Worm (Caenorhabditis elegans) whole organism, early embryonic: ENCODE measurements around the gene num-1.

Source experiments
- B0310.2 ChIP-seq: sonication (generic microtip); optimal IDR thresholded peaks from 2 replicates; lab custom pipeline; 2016; ENCODE audit warnings: mild to moderate bottlenecking, missing genetic modification characterization, missing compliant biosample characterization
- F13C5.2 ChIP-seq: sonication (generic microtip); optimal IDR thresholded peaks from 2 replicates; lab custom pipeline; 2017; ENCODE audit warnings: mild to moderate bottlenecking, missing genetic modification characterization, inconsistent platforms, missing compliant biosample characterization
- aly-1 ChIP-seq: sonication (generic microtip); optimal IDR thresholded peaks from 2 replicates; lab custom pipeline; 2016; ENCODE audit warnings: missing genetic modification characterization, missing compliant biosample characterization
- ama-1 ChIP-seq: fragments of 150-350 bp; optimal IDR thresholded peaks from 2 replicates; lab custom pipeline; 2014
- ceh-13 ChIP-seq: fragments of 200-800 bp; sonication (Bioruptor generic); optimal IDR thresholded peaks from 2 replicates; lab custom pipeline; 2018; ENCODE audit warnings: mild to moderate bottlenecking, missing genetic modification characterization, missing compliant biosample characterization
- ets-7 ChIP-seq: sonication (generic microtip); optimal IDR thresholded peaks from 2 replicates; lab custom pipeline; 2016; ENCODE audit warnings: missing genotype, missing genetic modification characterization, missing compliant biosample characterization
- flt-1 ChIP-seq: fragments of 200-800 bp; sonication (Bioruptor generic); IDR thresholded peaks from 2 replicates; pipeline ENCODE4 v1.3.6; 2022; ENCODE audit warnings: missing genetic modification characterization, missing compliant biosample characterization
- hmbx-1 ChIP-seq: sonication (generic microtip); optimal IDR thresholded peaks from 2 replicates; lab custom pipeline; 2016; ENCODE audit warnings: mild to moderate bottlenecking, missing genetic modification characterization, missing compliant biosample characterization
- hmg-4 ChIP-seq: fragments of 200-800 bp; sonication (Bioruptor generic); optimal IDR thresholded peaks from 2 replicates; lab custom pipeline; 2018; ENCODE audit warnings: mild to moderate bottlenecking, missing genetic modification characterization, missing compliant biosample characterization
- pes-1 ChIP-seq: fragments of 200-800 bp; sonication (Bioruptor generic); IDR thresholded peaks from 2 replicates; pipeline ENCODE4 v1.3.6; 2022; ENCODE audit warnings: missing genetic modification reagents, missing genetic modification characterization, missing compliant biosample characterization
- scrt-1 ChIP-seq: fragments of 200-800 bp; sonication (Bioruptor generic); IDR thresholded peaks from 2 replicates; pipeline ENCODE4 v1.3.6; 2022; ENCODE audit warnings: missing genetic modification characterization, missing compliant biosample characterization
- tra-4 ChIP-seq: sonication (generic microtip); optimal IDR thresholded peaks from 2 replicates; lab custom pipeline; 2017; ENCODE audit warnings: missing genetic modification characterization, missing compliant biosample characterization

- TF ChIP-seq hmg-4, result no peak
- no peak for TF ChIP-seq F13C5.2 (tag; lab: Kevin White, UChicago)
- no peak for TF ChIP-seq ama-1 (lab: Kevin White, UChicago)
- no peak for TF ChIP-seq pes-1 (GFP tag; lab: Robert Waterston, UW)
- no peak for TF ChIP-seq tra-4 (tag; lab: Kevin White, UChicago)
- no peak for TF ChIP-seq scrt-1 (GFP tag; lab: Robert Waterston, UW)
- no peak for TF ChIP-seq flt-1 (GFP tag; lab: Robert Waterston, UW)
- TF ChIP-seq hmbx-1, result no peak
- no peak for TF ChIP-seq ceh-13 (GFP tag; lab: Kevin White, UChicago)
- no peak for TF ChIP-seq B0310.2 (tag; lab: Kevin White, UChicago)
- no peak for TF ChIP-seq ets-7
- TF ChIP-seq aly-1 (tag; lab: Kevin White, UChicago), result no peak
Measured at ce11 chrV:20870633-20871032, 41.0 kb downstream of the num-1 start.
